Worm (Caenorhabditis elegans): Measurements from ENCODE around the gene B0285.6.

- TF ChIP-seq him-1 (tag; optimal IDR thresholded peaks at IDR 0.05) = no peak
- no peak for TF ChIP-seq dao-5 (tag; optimal IDR thresholded peaks at IDR 0.05)
These were observed 9.3 kb downstream of the B0285.6 start for ce11 chrIII:4359208-4359607.

Measured in whole organism, L4/young adult.